Worm (Caenorhabditis elegans): ENCODE results near the gene kmo-2.

DNA sequence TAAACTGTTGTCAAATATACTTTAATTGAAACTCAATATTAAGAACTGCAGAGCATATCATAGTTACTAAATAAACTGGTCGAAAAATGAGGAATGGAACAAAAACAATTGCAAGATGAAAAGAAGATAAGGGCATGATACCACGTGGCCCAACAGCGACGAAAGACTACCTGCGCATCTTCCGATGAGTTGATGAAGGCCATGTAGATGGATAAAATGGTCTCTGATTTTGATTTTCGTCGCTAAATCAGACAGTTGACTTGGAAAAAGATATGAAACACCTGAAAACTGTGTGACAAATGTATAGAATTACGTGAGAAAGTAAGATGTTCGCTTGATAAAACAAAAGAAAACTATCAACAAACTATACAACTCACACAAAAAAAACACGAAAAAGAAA, 3.1 kb upstream of the kmo-2 start:
- TF ChIP-seq C06A6.2 (GFP tag; conservative IDR thresholded peaks at IDR 0.05) (no peak), sptf-2 (GFP tag; optimal IDR thresholded peaks at IDR 0.05) (no peak), B0019.2 (GFP tag; conservative IDR thresholded peaks at IDR 0.05) (no peak), unc-130 (GFP tag; optimal IDR thresholded peaks at IDR 0.05) (no peak), snpc-4 (GFP tag; optimal IDR thresholded peaks at IDR 0.05) (no peak), snpc-4 (tag; optimal IDR thresholded peaks at IDR 0.05) (no peak), let-607 (tag; optimal IDR thresholded peaks at IDR 0.05) (no peak), pha-4 (tag; optimal IDR thresholded peaks at IDR 0.05) (no peak), ZK185.1 (tag; optimal IDR thresholded peaks at IDR 0.05; ENCODE audit: poor library complexity, severe bottlenecking) (no peak), D2030.7 (GFP tag; IDR thresholded peaks at IDR 0.05) (no peak), dpl-1 (GFP tag; optimal IDR thresholded peaks at IDR 0.05) (no peak), Y53F4B.3 (GFP tag; IDR thresholded peaks at IDR 0.05) (no peak)
